Worm (Caenorhabditis elegans): ENCODE results near the gene pgap-1.

DNA sequence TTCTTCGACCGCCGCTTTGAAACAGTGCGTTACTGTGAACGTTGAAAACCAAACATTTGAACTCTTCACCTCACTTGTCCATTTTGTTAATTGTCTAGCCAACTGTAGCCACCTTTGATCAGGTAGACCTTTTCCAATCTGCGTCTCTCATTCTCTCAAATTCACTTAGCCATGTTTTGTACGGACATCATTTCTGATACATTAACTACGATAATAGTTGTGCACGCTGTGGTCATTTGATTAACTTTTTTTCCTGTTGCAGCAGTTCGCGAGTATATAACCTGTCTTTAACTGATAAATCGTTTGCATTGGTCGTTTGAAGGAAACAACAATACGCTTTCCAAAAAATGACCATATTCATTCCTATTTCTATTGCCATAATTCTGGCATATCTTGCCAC lies 24.3 kb upstream of the pgap-1 start, which contains the start of gene cyp-29A2:
- TF ChIP-seq F22D6.2 (tag; optimal IDR thresholded peaks at IDR 0.05) (no peak), mxl-1 (tag; optimal IDR thresholded peaks at IDR 0.05) (no peak), dpl-1 (GFP tag; optimal IDR thresholded peaks at IDR 0.05) (no peak), Y95B8A.8 (GFP tag; IDR thresholded peaks at IDR 0.05) (no peak), atf-7 (tag; optimal IDR thresholded peaks at IDR 0.05) (no peak), lin-26 (GFP tag; IDR thresholded peaks at IDR 0.05) (no peak), bed-1 (GFP tag; IDR thresholded peaks at IDR 0.05) (no peak)
